Worm (Caenorhabditis elegans) whole organism, L4/young adult: ENCODE measurements around the gene C44H9.7.

Experiments
- W03F9.2 ChIP-seq: fragments of 150-350 bp; optimal IDR thresholded peaks from 2 replicates; lab custom pipeline; 2014; ENCODE audit warnings: missing biosample characterization, missing genetic modification characterization
- dao-5 ChIP-seq: sonication (generic microtip); optimal IDR thresholded peaks from 2 replicates; lab custom pipeline; 2016; ENCODE audit warnings: missing genotype, missing genetic modification characterization, moderate library complexity, missing compliant biosample characterization

ce11 chrV:12871753-12872152 is 17.1 kb upstream of the C44H9.7 start, which contains the start of gene bus-19:
- no peak for TF ChIP-seq W03F9.2 (tag; lab: Kevin White, UChicago)
- no peak for TF ChIP-seq dao-5 (tag; lab: Kevin White, UChicago)
